Worm (Caenorhabditis elegans) whole organism, L1 larva: ENCODE data around the gene lrch-1.

Experiments
- F16B12.6 ChIP-seq: fragments of 150-350 bp; optimal IDR thresholded peaks from 2 replicates; lab custom pipeline; 2014; ENCODE audit warnings: missing biosample characterization, missing genetic modification characterization
- aly-2 ChIP-seq: fragments of 150-350 bp; optimal IDR thresholded peaks from 2 replicates; lab custom pipeline; 2014; ENCODE audit warnings: missing biosample characterization, missing genetic modification characterization
- ceh-63 ChIP-seq: fragments of 200-800 bp; sonication (Bioruptor generic); optimal IDR thresholded peaks from 2 replicates; lab custom pipeline; 2018; ENCODE audit warnings: mild to moderate bottlenecking, missing genetic modification characterization, missing compliant biosample characterization
- ceh-88 ChIP-seq: fragments of 200-800 bp; sonication (Bioruptor generic); IDR thresholded peaks from 2 replicates; pipeline ENCODE4 v1.3.6; 2022; ENCODE audit warnings: missing genetic modification characterization, missing compliant biosample characterization
- efl-1 ChIP-seq, 4 experiments: fragments of 150-350 bp; optimal IDR thresholded peaks in 3 of 4; peaks in 1 of 4; 1 replicate in 1 of 4; 2 replicates in 3 of 4; lab custom pipeline; 2014; ENCODE audit warnings: missing biosample characterization in 2 of 4, missing genetic modification characterization in 2 of 4, missing genetic modification reagents in 2 of 4
- egl-13 ChIP-seq: sonication (generic microtip); optimal IDR thresholded peaks from 2 replicates; lab custom pipeline; 2016; ENCODE audit warnings: missing genotype, missing genetic modification reagents, missing genetic modification characterization, missing compliant biosample characterization
- elt-2 ChIP-seq: sonication (generic microtip); optimal IDR thresholded peaks from 2 replicates; lab custom pipeline; 2016; ENCODE audit warnings: missing genetic modification characterization, mild to moderate bottlenecking, inconsistent platforms, missing compliant biosample characterization, missing genetic modification reagents
- fkh-8 ChIP-seq: sonication (generic microtip); optimal IDR thresholded peaks from 2 replicates; lab custom pipeline; 2016; ENCODE audit warnings: mild to moderate bottlenecking, missing genetic modification characterization, missing compliant biosample characterization
- fos-1 ChIP-seq: fragments of 150-350 bp; optimal IDR thresholded peaks from 2 replicates; lab custom pipeline; 2014; ENCODE audit warnings: missing biosample characterization, missing genetic modification characterization
- isw-1 ChIP-seq: fragments of 200-800 bp; sonication (Bioruptor generic); IDR thresholded peaks from 2 replicates; pipeline ENCODE4 v1.3.6; 2022; ENCODE audit warnings: missing genetic modification characterization, missing compliant biosample characterization
- jun-1 ChIP-seq: fragments of 150-350 bp; optimal IDR thresholded peaks from 2 replicates; lab custom pipeline; 2014; ENCODE audit warnings: missing biosample characterization, missing genetic modification reagents, missing genetic modification characterization
- lin-14 ChIP-seq: fragments of 200-800 bp; sonication (Bioruptor generic); optimal IDR thresholded peaks from 2 replicates; lab custom pipeline; 2018; ENCODE audit warnings: mild to moderate bottlenecking, missing genetic modification characterization, moderate library complexity, missing compliant biosample characterization
- lir-3 ChIP-seq: sonication (generic microtip); optimal IDR thresholded peaks from 2 replicates; lab custom pipeline; 2016; ENCODE audit warnings: mild to moderate bottlenecking, missing genetic modification characterization, moderate library complexity, missing compliant biosample characterization; ENCODE audit not compliant: poor library complexity
- nhr-11 ChIP-seq: fragments of 150-350 bp; optimal IDR thresholded peaks from 2 replicates; lab custom pipeline; 2014; ENCODE audit warnings: missing biosample characterization, missing genetic modification characterization
- nhr-28 ChIP-seq: fragments of 150-350 bp; optimal IDR thresholded peaks from 2 replicates; lab custom pipeline; 2014; ENCODE audit warnings: missing biosample characterization, missing genetic modification characterization
- nhr-76 ChIP-seq: sonication (generic microtip); optimal IDR thresholded peaks from 2 replicates; lab custom pipeline; 2017; ENCODE audit warnings: missing biosample characterization, missing genetic modification characterization
- pax-3 ChIP-seq: fragments of 200-800 bp; sonication (Bioruptor generic); optimal IDR thresholded peaks from 2 replicates; lab custom pipeline; 2018; ENCODE audit warnings: mild to moderate bottlenecking, missing genetic modification characterization, moderate library complexity, missing compliant biosample characterization
- skn-1 ChIP-seq: fragments of 150-350 bp; optimal IDR thresholded peaks from 2 replicates; lab custom pipeline; 2014; ENCODE audit warnings: missing biosample characterization, missing genetic modification characterization
- snpc-4 ChIP-seq: fragments of 150-350 bp; optimal IDR thresholded peaks from 2 replicates; lab custom pipeline; 2014; ENCODE audit warnings: missing biosample characterization, missing genetic modification characterization
- snu-23 ChIP-seq: sonication (generic microtip); optimal IDR thresholded peaks from 2 replicates; lab custom pipeline; 2016; ENCODE audit warnings: missing genetic modification characterization, missing compliant biosample characterization
- sox-4 ChIP-seq: sonication (generic microtip); optimal IDR thresholded peaks from 2 replicates; lab custom pipeline; 2016; ENCODE audit warnings: missing genetic modification characterization, missing compliant biosample characterization
- sup-37 ChIP-seq: fragments of 200-800 bp; sonication (Bioruptor generic); optimal IDR thresholded peaks from 2 replicates; lab custom pipeline; 2018; ENCODE audit warnings: mild to moderate bottlenecking, missing genetic modification characterization, missing compliant biosample characterization
- tlp-1 ChIP-seq: fragments of 150-350 bp; optimal IDR thresholded peaks from 2 replicates; lab custom pipeline; 2014; ENCODE audit warnings: missing biosample characterization, missing genetic modification characterization
- unc-130 ChIP-seq: fragments of 150-350 bp; optimal IDR thresholded peaks from 2 replicates; lab custom pipeline; 2017; ENCODE audit warnings: missing biosample characterization, missing genetic modification characterization, inconsistent platforms
- unc-86 ChIP-seq: sonication (generic microtip); optimal IDR thresholded peaks from 2 replicates; lab custom pipeline; 2016; ENCODE audit warnings: missing genetic modification characterization, missing compliant biosample characterization
- zag-1 ChIP-seq: fragments of 150-350 bp; optimal IDR thresholded peaks from 2 replicates; lab custom pipeline; 2014; ENCODE audit warnings: missing biosample characterization, missing genetic modification characterization
- ztf-4 ChIP-seq: fragments of 150-350 bp; optimal IDR thresholded peaks from 2 replicates; lab custom pipeline; 2014; ENCODE audit warnings: missing biosample characterization, missing genetic modification characterization

Gene lrch-1

ce11 chrX:6162037-6162436 is 54.4 kb downstream of the lrch-1 start:
- TF ChIP-seq aly-2 (tag; lab: Kevin White, UChicago), result no peak
- no peak for TF ChIP-seq sup-37 (GFP tag; lab: Kevin White, UChicago)
- no peak for TF ChIP-seq pax-3 (tag; lab: Kevin White, UChicago)
- no peak for TF ChIP-seq elt-2
- TF ChIP-seq nhr-28 (tag; lab: Kevin White, UChicago), result no peak
- TF ChIP-seq lin-14 (GFP tag; lab: Kevin White, UChicago), result no peak
- TF ChIP-seq zag-1 (tag; lab: Kevin White, UChicago), result no peak
- TF ChIP-seq F16B12.6 (tag; lab: Kevin White, UChicago), result no peak
- no peak for TF ChIP-seq tlp-1 (tag; lab: Kevin White, UChicago)
- no peak for TF ChIP-seq fkh-8 (tag; lab: Kevin White, UChicago)
- TF ChIP-seq skn-1, result no peak
- TF ChIP-seq ztf-4 (tag; lab: Kevin White, UChicago), result no peak
- TF ChIP-seq sox-4, result no peak

DNA sequence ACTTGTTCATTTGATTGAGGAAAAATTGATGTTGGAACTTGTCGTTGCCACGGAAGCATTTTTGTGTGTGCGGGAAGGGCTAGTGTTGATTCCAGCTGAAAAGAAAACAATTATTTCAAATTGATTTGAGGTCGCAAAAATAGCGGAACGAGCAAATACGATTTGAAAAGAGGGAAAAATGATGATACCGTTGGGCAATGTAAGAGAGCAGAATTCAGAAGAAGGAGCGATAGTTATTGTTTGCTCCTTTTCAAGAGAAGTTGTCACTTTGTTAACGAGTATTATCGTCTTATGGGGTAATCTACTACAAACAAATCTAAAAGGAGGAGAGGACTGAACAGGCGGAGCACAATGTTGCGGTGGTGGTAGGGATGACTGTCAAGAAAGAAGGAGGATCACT is 56.0 kb downstream of the lrch-1 start, which contains the start of gene odd-2:
TSS of gene odd-2 (minus strand) at position 101 of the 400 bp plus-strand sequence.
- TF ChIP-seq unc-130 (no peak), snu-23 (GFP tag; lab: Kevin White, UChicago) (no peak), snpc-4 (tag; lab: Kevin White, UChicago) (no peak), egl-13 (no peak), ceh-63 (no peak), fos-1 (tag; lab: Kevin White, UChicago) (no peak), efl-1 (optimal IDR thresholded peaks at IDR 0.05; lab: Kevin White, UChicago) (no peak), efl-1 (GFP tag; optimal IDR thresholded peaks at IDR 0.05 in 1 of 2; lab: Kevin White, UChicago) (no peak), nhr-76 (tag; lab: Kevin White, UChicago) (no peak)

DNA sequence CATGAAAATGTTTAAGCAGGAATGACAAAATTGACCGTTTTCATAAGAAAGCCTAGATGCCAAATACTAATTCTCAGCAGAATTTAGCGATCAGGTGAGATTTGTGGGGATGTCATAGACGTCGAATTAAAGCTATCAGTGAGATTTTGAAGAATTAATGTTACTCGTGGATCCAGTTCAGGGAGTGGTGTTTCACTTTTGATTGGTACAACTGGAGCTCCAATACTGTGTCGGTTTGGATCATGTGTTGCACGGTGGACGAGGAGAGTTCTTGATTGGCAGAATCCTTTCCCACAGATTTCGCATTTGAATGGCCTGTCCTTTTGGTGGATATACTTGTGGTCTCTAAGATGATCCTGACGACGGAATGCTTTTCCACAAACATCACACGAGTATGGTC is 56.9 kb downstream of the lrch-1 start:
- TF ChIP-seq ceh-88 (GFP tag; lab: Robert Waterston, UW) (no peak), unc-86 (tag; lab: Kevin White, UChicago) (no peak), jun-1 (tag; lab: Kevin White, UChicago) (no peak), ceh-63 (no peak), isw-1 (GFP tag; lab: Robert Waterston, UW) (no peak), nhr-11 (tag; lab: Kevin White, UChicago) (no peak), lir-3 (tag; lab: Kevin White, UChicago) (no peak)
